Fruit fly (Drosophila melanogaster) whole organism, adult: Measurements from ENCODE around the gene Mvl.

Experiments
- CG11617 ChIP-seq: fragments of 200-800 bp; sonication (Bioruptor generic); optimal IDR thresholded peaks from 2 replicates; lab custom pipeline; 2017; ENCODE audit warnings: mild to moderate bottlenecking, missing biosample characterization, missing genetic modification reagents, missing genetic modification characterization
- CG12768 ChIP-seq: fragments of 200-800 bp; sonication (Bioruptor generic); optimal IDR thresholded peaks from 2 replicates; lab custom pipeline; 2017; ENCODE audit warnings: missing biosample characterization, missing genetic modification characterization, mild to moderate bottlenecking, moderate library complexity, missing genetic modification reagents
- CG14711 ChIP-seq: fragments of 200-800 bp; sonication (Bioruptor generic); optimal IDR thresholded peaks from 2 replicates; lab custom pipeline; 2018; ENCODE audit warnings: missing biosample characterization, mild to moderate bottlenecking, missing genetic modification characterization, moderate library complexity
- CG1620 ChIP-seq: fragments of 200-800 bp; sonication (Bioruptor generic); optimal IDR thresholded peaks from 2 replicates; lab custom pipeline; 2016; ENCODE audit warnings: missing biosample characterization, missing genetic modification characterization
- CG33017 ChIP-seq: fragments of 200-800 bp; sonication (Bioruptor generic); optimal IDR thresholded peaks from 2 replicates; lab custom pipeline; 2018; ENCODE audit warnings: missing biosample characterization, mild to moderate bottlenecking, missing genetic modification characterization, moderate library complexity
- CG5204 ChIP-seq: fragments of 200-800 bp; sonication (Bioruptor generic); optimal IDR thresholded peaks from 2 replicates; lab custom pipeline; 2016; ENCODE audit warnings: missing biosample characterization, missing genetic modification characterization
- CG7045 ChIP-seq: fragments of 200-800 bp; sonication (Bioruptor generic); optimal IDR thresholded peaks from 2 replicates; lab custom pipeline; 2017; ENCODE audit warnings: missing biosample characterization, mild to moderate bottlenecking, missing genetic modification characterization
- CG7101 ChIP-seq: fragments of 200-800 bp; sonication (Bioruptor generic); optimal IDR thresholded peaks from 2 replicates; lab custom pipeline; 2018; ENCODE audit warnings: missing biosample characterization, mild to moderate bottlenecking, missing genetic modification characterization, moderate library complexity
- Clk ChIP-seq: fragments of 200-800 bp; sonication (Bioruptor generic); optimal IDR thresholded peaks from 2 replicates; lab custom pipeline; 2017; ENCODE audit warnings: missing biosample characterization, missing genetic modification characterization
- Crg-1 ChIP-seq: fragments of 200-800 bp; sonication (Bioruptor generic); optimal IDR thresholded peaks from 2 replicates; lab custom pipeline; 2016; ENCODE audit warnings: missing biosample characterization, missing genetic modification characterization
- Hr96 ChIP-seq: fragments of 200-800 bp; sonication (Bioruptor generic); optimal IDR thresholded peaks from 2 replicates; lab custom pipeline; 2016; ENCODE audit warnings: missing biosample characterization, missing genetic modification characterization
- Mnt ChIP-seq: fragments of 200-800 bp; sonication (Bioruptor generic); optimal IDR thresholded peaks from 2 replicates; lab custom pipeline; 2016; ENCODE audit warnings: missing biosample characterization, mild to moderate bottlenecking, missing genetic modification characterization
- bab1 ChIP-seq: fragments of 200-800 bp; sonication (Bioruptor generic); optimal IDR thresholded peaks from 3 replicates; lab custom pipeline; 2019; ENCODE audit warnings: missing biosample characterization, mild to moderate bottlenecking, missing genetic modification characterization, moderate library complexity
- cic ChIP-seq: fragments of 200-800 bp; sonication (Bioruptor generic); optimal IDR thresholded peaks from 2 replicates; lab custom pipeline; 2017; ENCODE audit warnings: missing biosample characterization, mild to moderate bottlenecking, missing genetic modification characterization, moderate library complexity
- cnc ChIP-seq, 2 experiments: fragments of >200 bp; optimal IDR thresholded peaks; 2 replicates each; lab custom pipeline; 2017
- kay ChIP-seq: fragments of 200-800 bp; sonication (Bioruptor generic); peaks from one replicate; lab custom pipeline; 2016; ENCODE audit warnings: missing biosample characterization, missing genetic modification characterization, borderline replicate concordance
- ovo ChIP-seq: fragments of 200-800 bp; sonication (Bioruptor generic); optimal IDR thresholded peaks from 2 replicates; lab custom pipeline; 2016; ENCODE audit warnings: missing biosample characterization, missing genetic modification characterization
- pad ChIP-seq: fragments of 200-800 bp; sonication (Bioruptor generic); optimal IDR thresholded peaks from 3 replicates; lab custom pipeline; 2017; ENCODE audit warnings: missing biosample characterization, missing genetic modification characterization, mild to moderate bottlenecking, moderate library complexity, missing genetic modification reagents
- tj ChIP-seq: fragments of 200-800 bp; sonication (Bioruptor generic); optimal IDR thresholded peaks from 3 replicates; lab custom pipeline; 2017; ENCODE audit warnings: missing biosample characterization, mild to moderate bottlenecking, missing genetic modification characterization, moderate library complexity
- toe ChIP-seq: fragments of 200-800 bp; sonication (Bioruptor generic); optimal IDR thresholded peaks from 2 replicates; lab custom pipeline; 2016; ENCODE audit warnings: missing biosample characterization, missing genetic modification characterization

Gene Mvl

DNA sequence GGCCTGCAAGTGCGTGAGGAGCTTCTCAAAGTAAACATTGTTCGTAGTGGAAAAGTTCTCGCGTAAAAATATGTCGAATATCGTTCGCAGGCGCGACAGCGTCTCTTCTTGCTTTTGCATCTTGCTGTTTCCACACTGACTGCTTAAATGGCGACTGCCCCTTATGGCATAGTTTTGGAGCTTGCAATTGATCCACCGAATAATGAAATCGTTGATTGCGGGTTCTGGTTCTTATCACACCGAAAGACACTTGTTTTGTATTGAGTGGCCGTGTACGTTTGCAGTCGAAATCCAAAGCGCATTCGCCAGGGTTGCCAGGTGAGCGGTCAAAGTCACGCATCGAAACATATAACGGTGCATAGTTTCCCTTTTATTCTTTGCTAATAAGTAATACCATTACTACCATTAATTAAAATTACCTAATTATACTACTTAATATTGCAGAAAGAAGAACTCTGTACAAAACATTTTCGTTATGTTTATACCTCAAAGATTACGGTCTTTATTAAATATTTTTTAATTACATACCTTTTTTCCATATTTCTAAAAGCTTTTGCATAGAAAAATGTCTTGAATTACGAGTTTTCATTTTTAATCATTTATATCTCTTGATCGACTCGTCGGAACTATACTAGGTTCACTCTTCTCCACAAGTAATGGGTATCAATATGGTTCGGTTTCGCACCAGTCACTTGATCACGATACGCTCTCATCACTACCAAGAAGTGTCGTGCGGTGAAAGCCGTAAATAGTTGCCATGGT is 41.0 kb upstream of the Mvl start, which contains the start of the genes CG7044 and Tbc1d22:
Gene CG7044 (minus strand): TSS at position 266 of the 762 bp plus-strand sequence.
Gene Tbc1d22 (plus strand): TSS at position 747 of the 762 bp plus-strand sequence.
- TF ChIP-seq CG5204 (GFP tag; lab: Kevin White, UChicago) (no peak), CG1620 (GFP tag; lab: Kevin White, UChicago) (peak; percentile 43), kay (no peak), bab1 (GFP tag; lab: Kevin White, UChicago) (no peak), ovo (GFP tag; lab: Kevin White, UChicago) (peak; percentile 80), Hr96 (GFP tag; lab: Kevin White, UChicago) (no peak), Clk (no peak), CG33017 (peak; percentile 28), Mnt (GFP tag; lab: Kevin White, UChicago) (peak; percentile 51), tj (GFP tag; lab: Kevin White, UChicago) (peak; percentile 39), cic (no peak), pad (GFP tag; lab: Kevin White, UChicago) (peak; percentile 42), CG14711 (tag; lab: Kevin White, UChicago) (peak; percentile 80), CG7101 (tag; lab: Kevin White, UChicago) (peak; percentile 56), cnc (optimal IDR thresholded peaks at IDR 0.05; lab: Kevin White, UChicago) (no peak), CG12768 (GFP tag; lab: Kevin White, UChicago) (no peak), Crg-1 (peak; percentile 44), CG11617 (GFP tag; lab: Kevin White, UChicago) (peak; percentile 75), toe (GFP tag; lab: Kevin White, UChicago) (no peak), CG7045 (GFP tag; lab: Kevin White, UChicago) (peak; percentile 8)

- no peak for TF ChIP-seq Hr96 (GFP tag; lab: Kevin White, UChicago)
- peak; percentile 79 for TF ChIP-seq ovo (GFP tag; lab: Kevin White, UChicago)
- TF ChIP-seq Mnt (GFP tag; lab: Kevin White, UChicago), result peak; percentile 85
- TF ChIP-seq CG7101 (tag; lab: Kevin White, UChicago), result peak; percentile 86
- TF ChIP-seq cnc (optimal IDR thresholded peaks at IDR 0.05; lab: Kevin White, UChicago), result no peak
- peak; percentile 78 for TF ChIP-seq cic
- peak; percentile 74 for TF ChIP-seq Crg-1
- no peak for TF ChIP-seq kay
- TF ChIP-seq bab1 (GFP tag; lab: Kevin White, UChicago), result peak; percentile 94
- TF ChIP-seq tj (GFP tag; lab: Kevin White, UChicago), result peak; percentile 81
- peak; percentile 92 for TF ChIP-seq CG12768 (GFP tag; lab: Kevin White, UChicago)
- peak; percentile 85 for TF ChIP-seq CG1620 (GFP tag; lab: Kevin White, UChicago)
- peak; percentile 91 for TF ChIP-seq Clk
- peak; percentile 95 for TF ChIP-seq toe (GFP tag; lab: Kevin White, UChicago)
- TF ChIP-seq CG11617 (GFP tag; lab: Kevin White, UChicago), result peak; percentile 92
- peak; percentile 82 for TF ChIP-seq CG14711 (tag; lab: Kevin White, UChicago)
- peak; percentile 12 for TF ChIP-seq CG33017
- peak; percentile 90 for TF ChIP-seq CG7045 (GFP tag; lab: Kevin White, UChicago)
- TF ChIP-seq CG5204 (GFP tag; lab: Kevin White, UChicago), result no peak
- peak; percentile 75 for TF ChIP-seq pad (GFP tag; lab: Kevin White, UChicago)
Measured at dm6 chr3R:21097631-21098117, 37.1 kb upstream of the Mvl start, which contains the start of gene RhoGAP93B. Gene RhoGAP93B, minus strand, starts transcription at chr3R:21097827.

- no peak for TF ChIP-seq tj (GFP tag; lab: Kevin White, UChicago)
- no peak for TF ChIP-seq ovo (GFP tag; lab: Kevin White, UChicago)
- TF ChIP-seq kay, result no peak
- TF ChIP-seq pad (GFP tag; lab: Kevin White, UChicago), result no peak
Measured at dm6 chr3R:21097160-21097559, 36.6 kb upstream of the Mvl start.

- TF ChIP-seq CG1620 (GFP tag; lab: Kevin White, UChicago), result no peak
- TF ChIP-seq Crg-1, result no peak
- TF ChIP-seq pad (GFP tag; lab: Kevin White, UChicago), result no peak
- TF ChIP-seq bab1 (GFP tag; lab: Kevin White, UChicago), result no peak
- no peak for TF ChIP-seq CG5204 (GFP tag; lab: Kevin White, UChicago)
Measured at dm6 chr3R:21096532-21097143, 36.0 kb upstream of the Mvl start.

dm6 chr3R:21094292-21094691 is 33.7 kb upstream of the Mvl start:
- no peak for TF ChIP-seq CG11617 (GFP tag; lab: Kevin White, UChicago)
- no peak for TF ChIP-seq CG12768 (GFP tag; lab: Kevin White, UChicago)
- no peak for TF ChIP-seq Hr96 (GFP tag; lab: Kevin White, UChicago)
- no peak for TF ChIP-seq ovo (GFP tag; lab: Kevin White, UChicago)
- no peak for TF ChIP-seq toe (GFP tag; lab: Kevin White, UChicago)
- no peak for TF ChIP-seq pad (GFP tag; lab: Kevin White, UChicago)
- TF ChIP-seq Crg-1, result no peak
- no peak for TF ChIP-seq bab1 (GFP tag; lab: Kevin White, UChicago)
- no peak for TF ChIP-seq CG5204 (GFP tag; lab: Kevin White, UChicago)
- TF ChIP-seq cic, result no peak
- no peak for TF ChIP-seq CG7045 (GFP tag; lab: Kevin White, UChicago)
- no peak for TF ChIP-seq Mnt (GFP tag; lab: Kevin White, UChicago)
